Worm (Caenorhabditis elegans): ENCODE data around the gene F21D5.4.

DNA sequence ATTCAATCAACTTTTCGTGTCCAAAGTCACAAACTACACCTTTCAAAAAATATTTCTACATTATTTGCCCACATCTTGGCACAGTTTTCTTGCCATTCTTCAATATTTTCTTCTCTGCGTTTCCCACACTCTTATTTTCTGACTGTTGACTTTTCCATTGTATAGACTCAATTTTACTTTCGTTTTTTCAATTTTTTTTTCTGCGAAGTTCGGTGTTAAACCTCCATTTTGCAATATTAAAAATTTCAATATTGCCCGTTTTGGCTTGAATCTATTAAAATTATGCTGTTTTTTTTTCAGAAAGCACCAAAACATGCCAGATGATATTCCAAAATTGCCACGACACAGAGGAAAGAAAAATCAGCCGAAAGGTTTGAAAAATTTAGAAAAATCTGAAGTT, 26.7 kb downstream of the F21D5.4 start, which contains the start of gene cdc-50.B:
- TF ChIP-seq ZK546.5 (tag; optimal IDR thresholded peaks at IDR 0.05) = no peak
- no peak for TF ChIP-seq T20F7.1 (GFP tag; optimal IDR thresholded peaks at IDR 0.05)
- TF ChIP-seq ztf-11 (tag; optimal IDR thresholded peaks at IDR 0.05) = no peak
- TF ChIP-seq ces-1 (GFP tag; optimal IDR thresholded peaks at IDR 0.05) = no peak
